Worm (Caenorhabditis elegans) whole organism, dauer: ENCODE measurements around the gene dcr-1.

Experiments
- unc-62 ChIP-seq: sonication (generic microtip); optimal IDR thresholded peaks from 2 replicates; lab custom pipeline; 2017; ENCODE audit warnings: missing biosample characterization, missing genetic modification reagents, missing genetic modification characterization

The dcr-1 gene

DNA sequence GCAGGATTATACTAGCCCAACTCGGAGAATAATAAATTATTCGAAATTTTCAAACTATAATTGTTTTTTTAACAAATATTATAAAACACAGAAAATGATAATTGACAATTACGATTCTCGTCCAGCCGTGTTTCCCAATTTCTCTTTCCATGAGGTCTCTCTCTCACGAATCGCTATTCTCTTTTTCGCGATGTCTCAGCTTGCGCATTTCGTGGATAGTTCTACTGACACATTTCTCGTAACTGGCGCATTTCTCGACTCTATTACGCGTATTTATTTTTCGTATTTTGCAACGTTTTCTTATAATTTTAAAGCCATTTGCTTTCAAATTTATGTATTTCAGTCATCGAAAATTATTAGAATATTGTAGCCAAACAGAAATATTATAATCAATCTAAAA is 36.3 kb downstream of the dcr-1 start:
- no peak for TF ChIP-seq unc-62 (GFP tag; lab: Kevin White, UChicago)

ce11 chrIII:8042775-8043174 is 37.3 kb downstream of the dcr-1 start, which contains the start of gene K12H4.6:
TSS of gene K12H4.6 (minus strand) at chrIII:8042875.
- TF ChIP-seq unc-62 (GFP tag; lab: Kevin White, UChicago): no peak

DNA sequence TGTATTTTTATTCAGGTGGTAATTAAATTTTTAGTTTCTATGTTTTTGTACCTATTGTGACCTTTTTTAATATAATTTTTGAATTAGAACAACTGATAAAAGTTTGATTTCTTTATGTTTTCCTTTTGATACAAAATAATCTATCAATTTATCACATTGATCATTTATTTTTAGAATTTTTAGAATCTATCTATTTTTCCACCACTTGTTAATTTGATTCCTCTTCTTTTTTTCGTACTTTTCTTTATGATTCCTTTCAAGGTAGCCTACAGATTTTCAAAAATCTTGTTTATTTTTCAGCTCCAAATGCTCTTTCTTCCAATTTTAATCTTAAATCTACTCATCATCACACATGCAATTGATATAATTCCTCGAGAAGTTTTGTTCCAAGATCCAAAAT is 42.1 kb downstream of the dcr-1 start, which contains the start of gene dpf-6:
Gene dpf-6 (plus strand): TSS at position 301 of the 400 bp plus-strand sequence.
- no peak for TF ChIP-seq unc-62 (GFP tag; lab: Kevin White, UChicago)

DNA sequence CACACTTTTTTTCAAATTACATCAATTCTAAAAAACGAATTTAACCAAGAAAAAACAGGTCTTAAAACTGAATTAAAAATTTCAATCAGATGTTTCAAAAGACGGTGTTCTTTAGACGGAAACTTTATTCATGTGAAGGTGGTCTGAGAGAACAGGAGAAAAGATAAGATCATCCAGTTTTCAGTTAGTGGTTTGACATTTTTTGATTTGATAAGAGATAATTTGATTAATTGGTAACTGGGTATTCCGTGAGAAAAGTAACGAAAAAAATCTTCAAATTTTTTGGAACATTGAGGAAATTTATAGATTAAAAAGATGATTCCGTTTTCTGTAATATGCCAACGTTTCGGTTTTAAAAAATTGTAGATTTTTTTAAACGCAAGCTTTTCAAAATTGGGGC is 43.6 kb downstream of the dcr-1 start:
- no peak for TF ChIP-seq unc-62 (GFP tag; lab: Kevin White, UChicago)

DNA sequence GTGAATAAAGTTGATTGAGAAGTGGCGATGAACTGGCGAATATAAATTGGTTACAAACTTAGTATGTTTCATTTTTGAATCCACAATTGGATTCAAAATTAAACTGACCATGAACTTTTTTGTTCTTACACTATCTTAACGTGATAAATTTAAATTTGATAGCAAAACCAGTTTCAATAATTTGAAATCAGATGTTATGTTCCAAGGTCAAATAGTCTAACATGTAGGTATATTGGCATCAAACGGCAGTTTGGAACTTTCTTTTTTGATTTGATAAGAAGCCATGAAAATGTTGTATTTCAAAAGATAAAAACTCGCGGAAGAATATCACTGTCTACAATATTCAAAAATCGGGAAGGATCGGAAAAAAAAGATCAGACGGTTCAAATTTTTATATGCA is 44.0 kb downstream of the dcr-1 start:
- no peak for TF ChIP-seq unc-62 (GFP tag; lab: Kevin White, UChicago)

DNA sequence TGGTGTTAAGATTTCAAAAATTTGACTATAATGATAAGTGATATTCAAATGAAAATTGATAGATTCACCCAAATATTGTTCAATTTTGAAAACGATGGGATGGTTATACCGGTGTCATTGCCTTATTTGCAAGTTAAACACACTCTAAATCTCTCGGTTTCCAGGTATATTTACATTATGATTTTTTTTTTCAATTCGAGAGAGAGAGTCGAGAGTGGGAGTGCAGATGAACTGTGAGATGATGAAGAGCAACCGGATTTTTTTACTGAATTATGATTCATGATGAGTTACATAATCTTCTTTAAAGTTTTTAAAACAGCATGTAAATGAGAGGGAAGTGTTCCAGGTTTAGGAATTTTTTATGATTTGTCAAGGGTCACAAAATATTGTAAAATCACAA is 46.5 kb downstream of the dcr-1 start, which contains the start of gene F44B9.10:
Gene F44B9.10 (minus strand): TSS at position 101 of the 400 bp plus-strand sequence.
- no peak for TF ChIP-seq unc-62 (GFP tag; lab: Kevin White, UChicago)

- no peak for TF ChIP-seq unc-62 (GFP tag; lab: Kevin White, UChicago)
Measured at ce11 chrIII:8030963-8031362, 49.1 kb downstream of the dcr-1 start, which contains the start of gene F44B9.9. TSS of gene F44B9.9 (minus strand) at chrIII:8031063.

- TF ChIP-seq unc-62 (GFP tag; lab: Kevin White, UChicago): no peak
Measured at ce11 chrIII:8029487-8029886, 50.6 kb downstream of the dcr-1 start, which contains the start of gene F44B9.8. TSS of gene F44B9.8 (minus strand) at chrIII:8029649.

DNA sequence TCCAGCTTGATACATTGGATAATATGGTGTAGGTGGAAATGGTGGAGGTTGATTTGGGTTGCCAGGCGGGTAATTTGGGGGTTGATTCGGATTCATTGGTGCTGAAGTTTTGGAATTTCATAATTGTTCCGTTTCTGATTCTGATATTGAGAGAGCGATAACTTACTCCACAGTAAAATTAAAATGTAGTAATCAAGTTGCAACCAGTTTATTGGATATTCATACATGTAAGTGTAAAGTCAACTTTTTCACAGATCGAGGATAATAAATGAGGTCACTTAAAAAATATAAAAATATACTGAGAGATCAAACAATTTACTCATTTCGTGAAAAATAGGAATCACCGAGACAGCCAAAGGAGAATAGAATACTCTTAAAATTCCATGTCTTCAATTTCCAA is 52.1 kb downstream of the dcr-1 start, which contains the start of gene mdt-30:
Gene mdt-30 (minus strand): TSS at position 101 of the 400 bp plus-strand sequence.
- no peak for TF ChIP-seq unc-62 (GFP tag; lab: Kevin White, UChicago)

- no peak for TF ChIP-seq unc-62 (GFP tag; lab: Kevin White, UChicago)
Measured at ce11 chrIII:8022077-8022476, 58.0 kb downstream of the dcr-1 start, which contains the start of gene F44B9.2. TSS of gene F44B9.2 (plus strand) at chrIII:8022463.
